Worm (Caenorhabditis elegans) whole organism, young adult: Measurements from ENCODE around the gene F57G4.1.
A peak's percentile ranks its signal among the peaks of the same experiment; 100 is the strongest.

Experiments
- B0035.1 ChIP-seq: sonication (generic microtip); optimal IDR thresholded peaks from 2 replicates; lab custom pipeline; 2016; ENCODE audit warnings: missing genetic modification characterization, mild to moderate bottlenecking, missing compliant biosample characterization, missing genotype, missing genetic modification reagents
- C06A6.2 ChIP-seq: fragments of 200-800 bp; sonication (Bioruptor generic); conservative IDR thresholded peaks from 2 replicates; pipeline ENCODE4 v1.3.6; 2022; ENCODE audit warnings: missing genetic modification characterization, missing compliant biosample characterization
- C17E4.6 ChIP-seq: fragments of 200-800 bp; sonication (Bioruptor generic); IDR thresholded peaks from 2 replicates; pipeline ENCODE4 v1.3.6; 2022; ENCODE audit warnings: missing genetic modification reagents, missing genetic modification characterization, missing compliant biosample characterization
- F22D6.2 ChIP-seq: sonication (generic microtip); optimal IDR thresholded peaks from 2 replicates; lab custom pipeline; 2016; ENCODE audit warnings: mild to moderate bottlenecking, missing genetic modification characterization, missing compliant biosample characterization
- K12H6.12 ChIP-seq: fragments of 200-800 bp; sonication (Bioruptor generic); optimal IDR thresholded peaks from 2 replicates; lab custom pipeline; 2018; ENCODE audit warnings: mild to moderate bottlenecking, missing genetic modification characterization, missing compliant biosample characterization
- T26A5.8 ChIP-seq: sonication (generic microtip); optimal IDR thresholded peaks from 2 replicates; lab custom pipeline; 2016; ENCODE audit warnings: missing genetic modification characterization, missing compliant biosample characterization
- Y67H2A.10 ChIP-seq: fragments of 200-800 bp; sonication (Bioruptor generic); conservative IDR thresholded peaks from 2 replicates; pipeline ENCODE4 v1.3.6; 2022; ENCODE audit warnings: missing genetic modification reagents, missing genetic modification characterization, missing compliant biosample characterization
- akir-1 ChIP-seq: fragments of 200-800 bp; sonication (Bioruptor generic); optimal IDR thresholded peaks from 2 replicates; lab custom pipeline; 2018; ENCODE audit warnings: mild to moderate bottlenecking, missing genetic modification characterization, moderate library complexity, missing compliant biosample characterization
- aptf-3 ChIP-seq: fragments of 200-800 bp; sonication (Bioruptor generic); IDR thresholded peaks from 2 replicates; pipeline ENCODE4 v1.3.6; 2022; ENCODE audit warnings: missing genetic modification characterization, missing compliant biosample characterization
- atf-7 ChIP-seq: sonication (generic microtip); optimal IDR thresholded peaks from 2 replicates; lab custom pipeline; 2017; ENCODE audit warnings: mild to moderate bottlenecking, missing genetic modification characterization, missing compliant biosample characterization
- athp-1 ChIP-seq: sonication (generic microtip); optimal IDR thresholded peaks from 2 replicates; lab custom pipeline; 2017; ENCODE audit warnings: mild to moderate bottlenecking, missing genetic modification characterization, missing compliant biosample characterization
- cebp-1 ChIP-seq, 2 experiments: fragments of 200-800 bp in 1 of 2; sonication (Bioruptor generic) in 1 of 2; sonication (generic microtip) in 1 of 2; IDR thresholded peaks in 1 of 2; optimal IDR thresholded peaks in 1 of 2; 2 replicates each; pipeline versions ENCODE4 v1.3.6 to Lab custom; 2017 to 2022; ENCODE audit warnings: missing compliant biosample characterization in 2 of 2, missing genetic modification characterization in 2 of 2, mild to moderate bottlenecking in 1 of 2, missing genetic modification reagents in 1 of 2, moderate library complexity in 1 of 2
- cebp-2 ChIP-seq: fragments of 200-800 bp; sonication (Bioruptor generic); IDR thresholded peaks from 2 replicates; pipeline ENCODE4 v1.3.6; 2022; ENCODE audit warnings: missing genetic modification characterization, missing compliant biosample characterization
- ceh-100 ChIP-seq: fragments of 200-800 bp; sonication (Bioruptor generic); IDR thresholded peaks from 2 replicates; pipeline ENCODE4 v1.3.6; 2022; ENCODE audit warnings: missing genetic modification reagents, missing genetic modification characterization, missing compliant biosample characterization
- chd-7 ChIP-seq: sonication (generic microtip); optimal IDR thresholded peaks from 2 replicates; lab custom pipeline; 2016; ENCODE audit warnings: mild to moderate bottlenecking, missing genetic modification characterization, moderate library complexity, missing compliant biosample characterization
- egl-18 ChIP-seq: fragments of 200-800 bp; sonication (Bioruptor generic); IDR thresholded peaks from 2 replicates; pipeline ENCODE4 v1.3.6; 2022; ENCODE audit warnings: missing genetic modification reagents, missing genetic modification characterization, missing compliant biosample characterization
- egl-44 ChIP-seq: fragments of 200-800 bp; sonication (Bioruptor generic); IDR thresholded peaks from 2 replicates; pipeline ENCODE4 v1.3.6; 2022; ENCODE audit warnings: missing genetic modification reagents, missing genetic modification characterization, missing compliant biosample characterization
- ekl-4 ChIP-seq: fragments of 200-800 bp; sonication (Bioruptor generic); IDR thresholded peaks from 2 replicates; pipeline ENCODE4 v1.3.6; 2022; ENCODE audit warnings: missing genetic modification reagents, missing genetic modification characterization, missing compliant biosample characterization
- gei-17 ChIP-seq: fragments of 200-800 bp; sonication (Bioruptor generic); optimal IDR thresholded peaks from 2 replicates; lab custom pipeline; 2018; ENCODE audit warnings: mild to moderate bottlenecking, missing genetic modification characterization, missing compliant biosample characterization
- hlh-12 ChIP-seq: sonication (generic microtip); optimal IDR thresholded peaks from 2 replicates; lab custom pipeline; 2016; ENCODE audit warnings: missing genetic modification characterization, missing compliant biosample characterization
- hrde-1 ChIP-seq: sonication (generic microtip); optimal IDR thresholded peaks from 2 replicates; lab custom pipeline; 2016; ENCODE audit warnings: missing genetic modification characterization, mild to moderate bottlenecking, missing compliant biosample characterization, moderate library complexity, missing genotype, missing genetic modification reagents, borderline replicate concordance
- lin-54 ChIP-seq: fragments of 200-800 bp; sonication (Bioruptor generic); optimal IDR thresholded peaks from 2 replicates; lab custom pipeline; 2018; ENCODE audit warnings: mild to moderate bottlenecking, missing genetic modification characterization, missing compliant biosample characterization
- mes-4 ChIP-seq: sonication (generic microtip); optimal IDR thresholded peaks from 2 replicates; lab custom pipeline; 2016; ENCODE audit warnings: missing genotype, missing genetic modification characterization, missing compliant biosample characterization
- nfya-1 ChIP-seq: sonication (generic microtip); optimal IDR thresholded peaks from 2 replicates; lab custom pipeline; 2017; ENCODE audit warnings: antibody characterized with exemption, missing compliant biosample characterization, missing genetic modification characterization, borderline replicate concordance; ENCODE audit not compliant: insufficient read depth
- nfya-2 ChIP-seq: fragments of 200-800 bp; sonication (Bioruptor generic); IDR thresholded peaks from 2 replicates; pipeline ENCODE4 v1.3.6; 2022; ENCODE audit warnings: missing genetic modification reagents, missing genetic modification characterization, missing compliant biosample characterization
- nhr-120 ChIP-seq: fragments of 200-800 bp; sonication (Bioruptor generic); IDR thresholded peaks from 2 replicates; pipeline ENCODE4 v1.3.6; 2022; ENCODE audit warnings: missing genetic modification characterization, missing compliant biosample characterization
- nhr-27 ChIP-seq: fragments of 200-800 bp; sonication (Bioruptor generic); optimal IDR thresholded peaks from 2 replicates; lab custom pipeline; 2018; ENCODE audit warnings: mild to moderate bottlenecking, missing genetic modification characterization, moderate library complexity, missing compliant biosample characterization
- rcor-1 ChIP-seq: fragments of 200-800 bp; sonication (Bioruptor generic); IDR thresholded peaks from 2 replicates; pipeline ENCODE4 v1.3.6; 2022; ENCODE audit warnings: missing genetic modification reagents, missing genetic modification characterization, missing compliant biosample characterization
- rpc-1 ChIP-seq, 2 experiments: fragments of 150-350 bp in 1 of 2; sonication (generic microtip) in 1 of 2; optimal IDR thresholded peaks; 2 replicates each; lab custom pipeline; 2014 to 2018; ENCODE audit warnings: missing biosample characterization in 1 of 2, missing genetic modification characterization in 1 of 2, missing genetic modification reagents in 1 of 2, missing genotype in 1 of 2
- sea-2 ChIP-seq: fragments of 200-800 bp; sonication (Bioruptor generic); IDR thresholded peaks from 2 replicates; pipeline ENCODE4 v1.3.6; 2022; ENCODE audit warnings: missing genetic modification characterization, missing compliant biosample characterization
- snpc-1.3 ChIP-seq: sonication (generic microtip); optimal IDR thresholded peaks from 2 replicates; lab custom pipeline; 2017; ENCODE audit warnings: missing genetic modification characterization, mild to moderate bottlenecking, missing compliant biosample characterization, antibody characterized with exemption, moderate library complexity, missing genotype, missing genetic modification reagents; ENCODE audit not compliant: insufficient read depth
- snpc-4 ChIP-seq, 5 experiments: fragments of 150-350 bp in 1 of 5; sonication (generic microtip) in 4 of 5; optimal IDR thresholded peaks; 2 replicates each; lab custom pipeline; 2014 to 2018; ENCODE audit warnings: missing genetic modification characterization in 5 of 5, missing biosample characterization in 3 of 5, antibody characterized with exemption in 2 of 5, mild to moderate bottlenecking in 2 of 5, missing compliant biosample characterization in 2 of 5, missing genotype in 2 of 5, moderate library complexity in 2 of 5, missing genetic modification reagents in 1 of 5
- sptf-2 ChIP-seq: fragments of 200-800 bp; sonication (Bioruptor generic); optimal IDR thresholded peaks from 2 replicates; lab custom pipeline; 2018; ENCODE audit warnings: mild to moderate bottlenecking, missing genetic modification characterization, missing compliant biosample characterization
- tbp1 ChIP-seq: fragments of 200-800 bp; sonication (Bioruptor generic); optimal IDR thresholded peaks from 2 replicates; lab custom pipeline; 2018; ENCODE audit warnings: mild to moderate bottlenecking, missing genetic modification characterization, missing compliant biosample characterization
- unc-130 ChIP-seq: sonication (generic microtip); optimal IDR thresholded peaks from 2 replicates; lab custom pipeline; 2016; ENCODE audit warnings: missing genetic modification reagents, missing genetic modification characterization, missing compliant biosample characterization
- unc-62 ChIP-seq: fragments of 150-350 bp; optimal IDR thresholded peaks from 2 replicates; lab custom pipeline; 2014; ENCODE audit warnings: missing biosample characterization, missing genetic modification reagents, missing genetic modification characterization
- zfh-2 ChIP-seq: fragments of 200-800 bp; sonication (Bioruptor generic); conservative IDR thresholded peaks from 2 replicates; pipeline ENCODE4 v1.3.6; 2022; ENCODE audit warnings: missing genetic modification reagents, missing genetic modification characterization, missing compliant biosample characterization
- ztf-28 ChIP-seq: fragments of 200-800 bp; sonication (Bioruptor generic); IDR thresholded peaks from 2 replicates; pipeline ENCODE4 v1.3.6; 2022; ENCODE audit warnings: missing genetic modification reagents, missing genetic modification characterization, missing compliant biosample characterization
- ztf-6 ChIP-seq: fragments of 200-800 bp; sonication (Bioruptor generic); IDR thresholded peaks from 2 replicates; pipeline ENCODE4 v1.3.6; 2022; ENCODE audit warnings: missing genetic modification reagents, missing genetic modification characterization, missing compliant biosample characterization

Gene F57G4.1

DNA sequence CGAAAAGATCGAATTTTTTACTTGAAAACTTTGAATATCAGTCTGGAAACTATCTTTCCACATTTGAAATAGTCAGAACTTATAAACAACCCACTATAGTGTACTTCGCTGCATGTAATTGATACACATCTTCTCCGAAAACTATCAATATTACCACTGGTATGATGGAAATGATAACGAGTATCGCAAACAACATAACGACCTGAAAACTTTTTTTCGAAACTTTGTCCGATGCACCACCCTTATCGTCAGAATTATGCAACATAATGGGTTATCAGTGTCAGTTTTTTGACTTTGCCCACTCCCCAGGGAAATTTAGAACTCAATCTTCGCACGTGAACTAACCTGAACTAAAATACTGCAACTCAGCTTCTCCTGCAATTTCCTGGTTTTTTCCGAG is 38.9 kb downstream of the F57G4.1 start (continued):
- TF ChIP-seq sptf-2 (GFP tag; lab: Kevin White, UChicago), result no peak
- no peak for TF ChIP-seq Y67H2A.10
- TF ChIP-seq B0035.1 (tag; lab: Kevin White, UChicago), result no peak
- no peak for TF ChIP-seq nfya-2
- no peak for TF ChIP-seq aptf-3
- TF ChIP-seq hrde-1 (tag; lab: Kevin White, UChicago), result no peak
- TF ChIP-seq atf-7 (tag; lab: Kevin White, UChicago), result peak; percentile 41
- no peak for TF ChIP-seq ceh-100 (GFP tag; lab: Robert Waterston, UW)
- TF ChIP-seq snpc-4 (GFP tag; optimal IDR thresholded peaks at IDR 0.05; lab: Kevin White, UChicago), result no peak
- TF ChIP-seq snpc-4 (tag; optimal IDR thresholded peaks at IDR 0.05; lab: Kevin White, UChicago), result peak in 1 of 4 experiments; percentile 0
- TF ChIP-seq cebp-2 (GFP tag; lab: Robert Waterston, UW), result no peak

DNA sequence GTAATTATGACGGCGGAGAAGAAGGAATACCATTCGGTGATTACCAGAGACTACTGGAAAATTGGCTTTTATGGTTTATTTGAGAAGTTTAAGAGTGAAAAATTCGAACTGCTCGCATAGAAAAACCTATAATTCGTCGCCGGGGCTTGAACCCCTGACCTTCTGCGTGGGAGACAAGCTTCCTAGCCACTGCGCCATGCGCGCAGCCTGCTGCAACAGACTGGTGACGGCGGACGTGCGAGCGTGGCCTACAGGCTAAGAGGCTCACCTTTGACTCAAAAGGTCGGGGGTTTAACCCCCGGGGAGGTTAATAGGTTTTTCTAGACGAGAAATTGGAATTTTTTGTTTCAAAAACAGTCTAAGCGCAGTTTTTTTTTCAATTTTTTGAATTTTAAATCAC is 41.0 kb downstream of the F57G4.1 start:
- TF ChIP-seq K12H6.12 (tag; lab: Kevin White, UChicago) (no peak), tbp1 (peak; percentile 56), Y67H2A.10 (no peak), hlh-12 (no peak), gei-17 (no peak), zfh-2 (GFP tag; lab: Robert Waterston, UW) (peak; percentile 67), ekl-4 (GFP tag; lab: Robert Waterston, UW) (no peak), egl-18 (GFP tag; lab: Robert Waterston, UW) (no peak), unc-130 (GFP tag; lab: Kevin White, UChicago) (no peak), rcor-1 (no peak), egl-44 (no peak), snpc-1.3 (no peak), nfya-1 (tag; lab: Kevin White, UChicago) (no peak), akir-1 (GFP tag; lab: Kevin White, UChicago) (no peak), ztf-28 (GFP tag; lab: Robert Waterston, UW) (no peak), T26A5.8 (tag; lab: Kevin White, UChicago) (no peak), nhr-120 (GFP tag; lab: Robert Waterston, UW) (peak; percentile 77; the same call in 1 of the 2 replicates), lin-54 (GFP tag; lab: Kevin White, UChicago) (no peak), cebp-2 (GFP tag; lab: Robert Waterston, UW) (no peak), C06A6.2 (GFP tag; lab: Robert Waterston, UW) (no peak), nhr-27 (tag; lab: Kevin White, UChicago) (no peak), chd-7 (no peak), mes-4 (tag; lab: Kevin White, UChicago) (no peak), rpc-1 (optimal IDR thresholded peaks at IDR 0.05; lab: Kevin White, UChicago) (no peak), rpc-1 (tag; optimal IDR thresholded peaks at IDR 0.05; lab: Kevin White, UChicago) (peak; percentile 40), C17E4.6 (GFP tag; lab: Robert Waterston, UW) (no peak), sea-2 (no peak), athp-1 (tag; lab: Kevin White, UChicago) (no peak), unc-62 (no peak), ztf-6 (GFP tag; lab: Robert Waterston, UW) (no peak), F22D6.2 (tag; lab: Kevin White, UChicago) (no peak), atf-7 (tag; lab: Kevin White, UChicago) (no peak), nfya-2 (no peak), cebp-1 (GFP tag; IDR thresholded peaks at IDR 0.05; lab: Robert Waterston, UW) (no peak), cebp-1 (tag; optimal IDR thresholded peaks at IDR 0.05; lab: Kevin White, UChicago) (no peak)
